Worm (Caenorhabditis elegans): Measurements from ENCODE around the gene plc-3.
A peak's percentile ranks its signal among the peaks of the same experiment; 100 is the strongest.

Gene plc-3

DNA sequence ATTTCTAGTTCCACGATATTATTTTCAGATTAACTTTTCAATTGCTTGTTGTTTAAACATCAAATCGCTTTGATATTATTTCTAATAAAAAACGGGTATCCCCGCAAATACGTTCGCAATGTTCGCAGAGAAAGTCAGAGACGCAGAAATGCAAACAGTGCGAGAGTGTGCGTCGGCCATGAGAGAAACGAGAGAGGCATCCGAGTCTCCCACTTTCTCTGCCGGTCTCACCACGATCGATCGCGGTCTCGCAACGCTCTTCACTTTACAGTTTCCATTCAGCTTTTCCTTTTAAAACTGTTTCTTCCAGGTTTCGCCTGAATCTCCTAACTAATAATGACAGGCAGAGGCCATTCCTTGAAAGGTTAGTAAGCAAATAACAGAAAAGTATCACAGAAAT, 48.3 kb upstream of the plc-3 start, which contains the start of gene F33H1.4 (continued):
- TF ChIP-seq nhr-111 (GFP tag; optimal IDR thresholded peaks at IDR 0.05) (no peak), ceh-32 (tag; optimal IDR thresholded peaks at IDR 0.05; ENCODE audit: poor library complexity) (no peak), nhr-76 (tag; optimal IDR thresholded peaks at IDR 0.05) (no peak), dmd-8 (GFP tag; IDR thresholded peaks at IDR 0.05) (no peak), ZK546.5 (tag; optimal IDR thresholded peaks at IDR 0.05) (no peak), rbr-2 (tag; optimal IDR thresholded peaks at IDR 0.05) (peak; percentile 3), lin-38 (GFP tag; IDR thresholded peaks at IDR 0.05) (peak; percentile 57; the same call in 1 of the 2 replicates), nhr-42 (GFP tag; IDR thresholded peaks at IDR 0.05) (0 out of 2 replicates have a peak, but pooled peaks have one; percentile 15), zag-1 (tag; optimal IDR thresholded peaks at IDR 0.05) (no peak), mxl-3 (GFP tag; optimal IDR thresholded peaks at IDR 0.05) (no peak), lin-1 (GFP tag; IDR thresholded peaks at IDR 0.05) (no peak), tra-1 (GFP tag; IDR thresholded peaks at IDR 0.05) (no peak), lim-7 (GFP tag; IDR thresholded peaks at IDR 0.05) (no peak), ama-1 (optimal IDR thresholded peaks at IDR 0.05) (peak; percentile 57), ceh-28 (tag; optimal IDR thresholded peaks at IDR 0.05) (peak; percentile 51), attf-4 (tag; optimal IDR thresholded peaks at IDR 0.05) (no peak), fkh-10 (GFP tag; optimal IDR thresholded peaks at IDR 0.05) (peak; percentile 3), hif-1 (tag; optimal IDR thresholded peaks at IDR 0.05) (no peak), lin-13 (GFP tag; optimal IDR thresholded peaks at IDR 0.05) (peak; percentile 99), hmg-1.1 (GFP tag; IDR thresholded peaks at IDR 0.05) (peak; percentile 74), dmd-9 (GFP tag; IDR thresholded peaks at IDR 0.05) (no peak), nhr-25 (tag; optimal IDR thresholded peaks at IDR 0.05; ENCODE audit: borderline replicate concordance, insufficient read depth) (no peak), pqm-1 (tag; optimal IDR thresholded peaks at IDR 0.05) (no peak), ztf-11 (tag; optimal IDR thresholded peaks at IDR 0.05) (no peak), gei-8 (GFP tag; optimal IDR thresholded peaks at IDR 0.05) (no peak), aha-1 (tag) (no peak), Y5F2A.4 (GFP tag; optimal IDR thresholded peaks at IDR 0.05) (no peak), T26A8.4 (GFP tag; IDR thresholded peaks at IDR 0.05) (peak; percentile 25; the same call in 1 of the 2 replicates), duxl-1 (tag; optimal IDR thresholded peaks at IDR 0.05; ENCODE audit: poor library complexity) (peak; percentile 44), cey-2 (tag; optimal IDR thresholded peaks at IDR 0.05; ENCODE audit: borderline replicate concordance, insufficient read depth) (no peak), ZK337.2 (GFP tag; IDR thresholded peaks at IDR 0.05) (no peak), ztf-7 (tag; optimal IDR thresholded peaks at IDR 0.05) (no peak), madf-9 (GFP tag; conservative IDR thresholded peaks at IDR 0.05) (no peak), egl-27 (tag; optimal IDR thresholded peaks at IDR 0.05) (no peak), lir-3 (tag; optimal IDR thresholded peaks at IDR 0.05) (no peak), sdz-12 (GFP tag; optimal IDR thresholded peaks at IDR 0.05) (no peak), snpc-4 (tag; optimal IDR thresholded peaks at IDR 0.05) (no peak), unc-130 (GFP tag; optimal IDR thresholded peaks at IDR 0.05) (peak; percentile 20), php-3 (GFP tag; IDR thresholded peaks at IDR 0.05) (no peak), nhr-237 (tag; optimal IDR thresholded peaks at IDR 0.05) (no peak), snpc-1.2 (GFP tag; IDR thresholded peaks at IDR 0.05) (no peak), mdt-29 (GFP tag; IDR thresholded peaks at IDR 0.05) (no peak), lin-29 (GFP tag; IDR thresholded peaks at IDR 0.05) (0 out of 2 replicates have a peak, but pooled peaks have one; percentile 19), nhr-6 (tag; optimal IDR thresholded peaks at IDR 0.05) (no peak), dmd-6 (GFP tag; IDR thresholded peaks at IDR 0.05) (no peak; the same call in 1 of the 2 replicates), nhr-102 (tag; optimal IDR thresholded peaks at IDR 0.05) (no peak), zfp-3 (GFP tag; conservative IDR thresholded peaks at IDR 0.05) (peak; percentile 33; the same call in 1 of the 2 replicates), vab-7 (GFP tag; IDR thresholded peaks at IDR 0.05) (no peak), daf-19 (GFP tag; conservative IDR thresholded peaks at IDR 0.05) (no peak), fos-1 (tag; optimal IDR thresholded peaks at IDR 0.05) (no peak), ctbp-1 (GFP tag; IDR thresholded peaks at IDR 0.05) (no peak), Y105C5A.15 (GFP tag; IDR thresholded peaks at IDR 0.05) (no peak)

All from whole organism, L4 larva.